Fruit fly (Drosophila melanogaster) whole organism, embryonic: ENCODE results near the gene dally.

ENCODE experiments used
- Atf6 ChIP-seq: fragments of 200-800 bp; sonication (Bioruptor generic); IDR thresholded peaks from 2 replicates; pipeline ENCODE4 v1.3.6; 2022; ENCODE audit warnings: missing biosample characterization, missing genetic modification characterization
- Awh ChIP-seq: fragments of 200-800 bp; sonication (Bioruptor generic); IDR thresholded peaks from 2 replicates; pipeline ENCODE4, ENCODE4 v1.3.6; 2022; ENCODE audit warnings: missing biosample characterization, missing genetic modification characterization
- Bdp1 ChIP-seq: fragments of 200-800 bp; sonication (Bioruptor generic); optimal IDR thresholded peaks from 3 replicates; lab custom pipeline; 2016; ENCODE audit warnings: missing biosample characterization, missing genetic modification characterization
- C15 ChIP-seq: fragments of 200-800 bp; sonication (Bioruptor generic); IDR thresholded peaks from 3 replicates; pipeline ENCODE4 v1.3.6; 2022; ENCODE audit warnings: missing biosample characterization, missing genetic modification characterization
- CG10321 ChIP-seq: fragments of 200-800 bp; sonication (Bioruptor generic); IDR thresholded peaks from 2 replicates; pipeline ENCODE4 v1.3.6; 2022; ENCODE audit warnings: missing biosample characterization, missing genetic modification characterization
- CG10366 ChIP-seq: fragments of 200-800 bp; sonication (Bioruptor generic); IDR thresholded peaks from 2 replicates; pipeline ENCODE4 v1.3.6; 2022; ENCODE audit warnings: missing biosample characterization, missing genetic modification characterization
- CG10959 ChIP-seq: fragments of 200-800 bp; sonication (Bioruptor generic); IDR thresholded peaks from 2 replicates; pipeline ENCODE4 v1.3.6; 2022; ENCODE audit warnings: missing biosample characterization, missing genetic modification characterization
- CG11456 ChIP-seq: fragments of 200-800 bp; sonication (Bioruptor generic); IDR thresholded peaks from 3 replicates; pipeline ENCODE4 v1.3.6; 2022; ENCODE audit warnings: missing biosample characterization, missing genetic modification characterization
- CG11696 ChIP-seq: fragments of 200-800 bp; sonication (Bioruptor generic); IDR thresholded peaks from 2 replicates; pipeline ENCODE4 v1.3.6; 2022; ENCODE audit warnings: missing biosample characterization, missing genetic modification characterization
- CG14050 ChIP-seq: fragments of 200-800 bp; sonication (Bioruptor generic); IDR thresholded peaks from 3 replicates; pipeline ENCODE4 v1.3.6; 2022; ENCODE audit warnings: missing biosample characterization, missing genetic modification characterization
- CG1529 ChIP-seq: fragments of 200-800 bp; sonication (Bioruptor generic); optimal IDR thresholded peaks from 3 replicates; lab custom pipeline; 2018; ENCODE audit warnings: missing biosample characterization, missing genetic modification characterization
- CG15696 ChIP-seq: fragments of 200-800 bp; sonication (Bioruptor generic); optimal IDR thresholded peaks from 2 replicates; lab custom pipeline; 2019; ENCODE audit warnings: missing biosample characterization, mild to moderate bottlenecking, missing genetic modification characterization, moderate library complexity
- CG16813 ChIP-seq: fragments of 200-800 bp; sonication (Bioruptor generic); IDR thresholded peaks from 3 replicates; pipeline ENCODE4 v1.3.6; 2022; ENCODE audit warnings: missing biosample characterization, missing genetic modification characterization; ENCODE audit not compliant: partially characterized antibody
- CG18599 ChIP-seq: fragments of 200-800 bp; sonication (Bioruptor generic); optimal IDR thresholded peaks from 3 replicates; lab custom pipeline; 2017; ENCODE audit warnings: missing biosample characterization, missing genetic modification characterization, mild to moderate bottlenecking, moderate library complexity, missing genetic modification reagents
- CG2129 ChIP-seq: fragments of 200-800 bp; sonication (Bioruptor generic); IDR thresholded peaks from 2 replicates; pipeline ENCODE4 v1.3.6; 2022; ENCODE audit warnings: missing biosample characterization, missing genetic modification characterization; ENCODE audit not compliant: partially characterized antibody
- CG2875 ChIP-seq: fragments of 200-800 bp; sonication (Bioruptor generic); optimal IDR thresholded peaks from 2 replicates; lab custom pipeline; 2017; ENCODE audit warnings: missing biosample characterization, mild to moderate bottlenecking, missing genetic modification characterization, missing genetic modification reagents
- CG30020 ChIP-seq: fragments of 200-800 bp; optimal IDR thresholded peaks from 2 replicates; lab custom pipeline; 2019; ENCODE audit warnings: missing biosample characterization, mild to moderate bottlenecking, missing genetic modification characterization, moderate library complexity
- CG3847 ChIP-seq: fragments of 200-800 bp; sonication (Bioruptor generic); IDR thresholded peaks from 2 replicates; pipeline ENCODE4 v1.3.6; 2022; ENCODE audit warnings: missing biosample characterization, missing genetic modification characterization
- CG7357 ChIP-seq: fragments of 200-800 bp; sonication (Bioruptor generic); IDR thresholded peaks from 3 replicates; pipeline ENCODE4 v1.3.6; 2022; ENCODE audit warnings: missing biosample characterization, missing genetic modification characterization
- CG7786 ChIP-seq: fragments of 200-800 bp; sonication (Bioruptor generic); optimal IDR thresholded peaks from 2 replicates; lab custom pipeline; 2016; ENCODE audit warnings: missing biosample characterization, missing genetic modification characterization
- CG8944 ChIP-seq: fragments of 200-800 bp; sonication (Bioruptor generic); optimal IDR thresholded peaks from 3 replicates; lab custom pipeline; 2016; ENCODE audit warnings: missing biosample characterization, missing genetic modification characterization
- CkIIα-i1 ChIP-seq: fragments of 200-800 bp; sonication (Bioruptor generic); IDR thresholded peaks from 2 replicates; pipeline ENCODE4 v1.3.6; 2022; ENCODE audit warnings: missing biosample characterization, missing genetic modification characterization
- CoRest ChIP-seq: fragments of 200-800 bp; sonication (Bioruptor generic); optimal IDR thresholded peaks from 3 replicates; lab custom pipeline; 2018; ENCODE audit warnings: missing biosample characterization, mild to moderate bottlenecking, missing genetic modification characterization, moderate library complexity
- Drgx ChIP-seq: fragments of 200-800 bp; sonication (Bioruptor generic); IDR thresholded peaks from 2 replicates; pipeline ENCODE4 v1.3.6; 2022; ENCODE audit warnings: missing biosample characterization, missing genetic modification characterization
- Ets65A ChIP-seq: fragments of 200-800 bp; sonication (Bioruptor generic); peaks from one replicate; lab custom pipeline; 2016; ENCODE audit warnings: missing biosample characterization, missing genetic modification characterization
- GATAe ChIP-seq: fragments of 200-800 bp; sonication (Bioruptor generic); conservative IDR thresholded peaks from 2 replicates; pipeline ENCODE4 v1.3.6; 2022; ENCODE audit warnings: missing biosample characterization, missing genetic modification characterization
- Hr51 ChIP-seq, 2 experiments: fragments of 200-800 bp; sonication (Bioruptor generic); optimal IDR thresholded peaks; 2 replicates in 1 of 2; 3 replicates in 1 of 2; lab custom pipeline; 2016 to 2018; ENCODE audit warnings: missing biosample characterization in 2 of 2, missing genetic modification characterization in 2 of 2, mild to moderate bottlenecking in 1 of 2, moderate library complexity in 1 of 2
- Nf-YC ChIP-seq: fragments of 200-800 bp; optimal IDR thresholded peaks from 3 replicates; lab custom pipeline; 2019; ENCODE audit warnings: missing biosample characterization, mild to moderate bottlenecking, missing genetic modification characterization, moderate library complexity
- PHDP ChIP-seq: fragments of 200-800 bp; sonication (Bioruptor generic); optimal IDR thresholded peaks from 3 replicates; lab custom pipeline; 2018; ENCODE audit warnings: missing biosample characterization, mild to moderate bottlenecking, missing genetic modification characterization, moderate library complexity
- Rfx ChIP-seq: fragments of 200-800 bp; sonication (Bioruptor generic); IDR thresholded peaks from 2 replicates; pipeline ENCODE4 v1.3.6; 2022; ENCODE audit warnings: missing biosample characterization, missing genetic modification characterization
- Sin3A ChIP-seq: fragments of >200 bp; optimal IDR thresholded peaks from 2 replicates; lab custom pipeline; 2018
- Ssrp ChIP-seq: fragments of 200-800 bp; sonication (Bioruptor generic); optimal IDR thresholded peaks from 2 replicates; lab custom pipeline; 2018; ENCODE audit warnings: missing biosample characterization, mild to moderate bottlenecking, missing genetic modification characterization, moderate library complexity
- Taf1 ChIP-seq: fragments of 200-800 bp; sonication (Bioruptor generic); IDR thresholded peaks from 2 replicates; pipeline ENCODE4 v1.3.6; 2022; ENCODE audit warnings: missing biosample characterization, missing genetic modification characterization
- Xbp1 ChIP-seq: fragments of 200-800 bp; sonication (Bioruptor generic); optimal IDR thresholded peaks from 3 replicates; lab custom pipeline; 2016; ENCODE audit warnings: missing biosample characterization, mild to moderate bottlenecking, missing genetic modification characterization
- al ChIP-seq: fragments of 200-800 bp; sonication (Bioruptor generic); IDR thresholded peaks from 2 replicates; pipeline ENCODE4 v1.3.6; 2022; ENCODE audit warnings: missing biosample characterization, missing genetic modification characterization
- danr ChIP-seq: fragments of 200-800 bp; sonication (Bioruptor generic); IDR thresholded peaks from 2 replicates; pipeline ENCODE4 v1.3.6; 2022; ENCODE audit warnings: missing biosample characterization, missing genetic modification characterization
- dpn ChIP-seq, 2 experiments: fragments of 200-800 bp; sonication (Bioruptor generic); optimal IDR thresholded peaks; 3 replicates each; lab custom pipeline; 2016; ENCODE audit warnings: missing biosample characterization in 2 of 2, missing genetic modification characterization in 2 of 2
- gcm2 ChIP-seq: fragments of 200-800 bp; sonication (Bioruptor generic); optimal IDR thresholded peaks from 2 replicates; lab custom pipeline; 2016; ENCODE audit warnings: missing biosample characterization, missing genetic modification characterization
- insv ChIP-seq, 2 experiments: fragments of 200-800 bp; sonication (Bioruptor generic); optimal IDR thresholded peaks; 3 replicates each; lab custom pipeline; 2016 to 2018; ENCODE audit warnings: missing biosample characterization in 2 of 2, missing genetic modification characterization in 2 of 2
- jigr1 ChIP-seq: fragments of 200-800 bp; sonication (Bioruptor generic); IDR thresholded peaks from 3 replicates; pipeline ENCODE4 v1.3.6; 2022; ENCODE audit warnings: missing biosample characterization, missing genetic modification characterization
- lbe ChIP-seq: fragments of 200-800 bp; sonication (Bioruptor generic); optimal IDR thresholded peaks from 2 replicates; lab custom pipeline; 2016; ENCODE audit warnings: missing biosample characterization, mild to moderate bottlenecking, missing genetic modification characterization
- lmd ChIP-seq: fragments of 200-800 bp; sonication (Bioruptor generic); IDR thresholded peaks from 2 replicates; pipeline ENCODE4 v1.3.6; 2022; ENCODE audit warnings: missing biosample characterization, missing genetic modification characterization
- otp ChIP-seq: fragments of 200-800 bp; sonication (Bioruptor generic); IDR thresholded peaks from 3 replicates; pipeline ENCODE4, ENCODE4 v1.3.6; 2022; ENCODE audit warnings: missing biosample characterization, missing genetic modification characterization
- pnt ChIP-seq: fragments of 200-800 bp; sonication (Bioruptor generic); optimal IDR thresholded peaks from 3 replicates; lab custom pipeline; 2016; ENCODE audit warnings: missing biosample characterization, missing genetic modification characterization
- ranshi ChIP-seq: fragments of 200-800 bp; sonication (Bioruptor generic); IDR thresholded peaks from 2 replicates; pipeline ENCODE4 v1.3.6; 2022; ENCODE audit warnings: missing biosample characterization, missing genetic modification characterization
- row ChIP-seq: fragments of 200-800 bp; sonication (Bioruptor generic); IDR thresholded peaks from 3 replicates; pipeline ENCODE4 v1.3.6; 2022; ENCODE audit warnings: missing biosample characterization, missing genetic modification characterization
- sens ChIP-seq: fragments of 200-800 bp; sonication (Bioruptor generic); peaks from one replicate; lab custom pipeline; 2016; ENCODE audit warnings: missing biosample characterization, missing genetic modification characterization
- ssp ChIP-seq: fragments of 200-800 bp; sonication (Bioruptor generic); IDR thresholded peaks from 2 replicates; pipeline ENCODE4 v1.3.6; 2022; ENCODE audit warnings: missing biosample characterization, missing genetic modification characterization
- tio ChIP-seq: fragments of 200-800 bp; sonication (Bioruptor generic); optimal IDR thresholded peaks from 2 replicates; lab custom pipeline; 2017; ENCODE audit warnings: missing biosample characterization, missing genetic modification characterization, inconsistent platforms
- unpg ChIP-seq: fragments of 200-800 bp; sonication (Bioruptor generic); optimal IDR thresholded peaks from 3 replicates; lab custom pipeline; 2018; ENCODE audit warnings: missing biosample characterization, mild to moderate bottlenecking, missing genetic modification characterization, moderate library complexity
- wor ChIP-seq: fragments of 200-800 bp; sonication (Bioruptor generic); IDR thresholded peaks from 2 replicates; pipeline ENCODE4 v1.3.6; 2022; ENCODE audit warnings: missing biosample characterization, missing genetic modification characterization

dally gene

DNA sequence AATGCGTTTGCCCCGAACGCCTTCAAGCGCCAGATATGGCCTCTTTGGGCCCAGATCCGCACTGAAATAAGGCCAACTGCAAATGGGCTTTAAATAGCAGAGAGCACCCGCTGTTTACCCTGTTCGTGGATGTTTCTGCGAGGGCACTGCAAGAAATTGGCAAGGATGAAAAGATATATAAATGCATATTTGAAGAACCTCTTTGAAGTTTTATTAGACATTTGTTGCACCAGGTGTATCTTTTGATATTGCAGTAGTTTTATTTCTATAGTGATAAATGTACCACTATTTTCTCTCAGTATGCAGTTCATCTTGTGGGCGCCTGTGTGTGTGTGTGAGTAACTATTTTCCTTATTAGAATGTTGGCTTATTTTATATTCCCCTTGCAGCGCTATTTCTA, 13.8 kb upstream of the dally start (continued):
- TF ChIP-seq CG8944 (GFP tag; lab: Kevin White, UChicago), result no peak
- TF ChIP-seq lmd, result peak; percentile 67
- peak; percentile 60 for TF ChIP-seq CG3847
- peak; percentile 31; the same call in 1 of the 2 replicates for TF ChIP-seq Atf6 (GFP tag; lab: Robert Waterston, UW)
- TF ChIP-seq Drgx (GFP tag; lab: Robert Waterston, UW), result peak; percentile 85
- no peak for TF ChIP-seq pnt (GFP tag; lab: Kevin White, UChicago)
- TF ChIP-seq dpn (GFP tag; optimal IDR thresholded peaks at IDR 0.05; lab: Kevin White, UChicago), result peak in 1 of 2 experiments; percentile 8
- peak; percentile 14 for TF ChIP-seq CG7786 (GFP tag; lab: Kevin White, UChicago)
- 0 out of 2 replicates have a peak, but pooled peaks have one; percentile 16 for TF ChIP-seq Taf1 (GFP tag; lab: Robert Waterston, UW)
- TF ChIP-seq Xbp1, result peak; percentile 17
- TF ChIP-seq danr (GFP tag; lab: Robert Waterston, UW), result peak; percentile 51; the same call in 1 of the 2 replicates
- peak; percentile 70 for TF ChIP-seq CG10366 (GFP tag; lab: Robert Waterston, UW)
- 0 out of 2 replicates have a peak, but pooled peaks have one; percentile 22 for TF ChIP-seq CG10321 (GFP tag; lab: Robert Waterston, UW)
- TF ChIP-seq GATAe, result no peak
- TF ChIP-seq CG11456, result peak; percentile 71; the same call in 1 of the 3 replicates
- peak; percentile 64; the same call in 2 of the 3 replicates for TF ChIP-seq otp
- TF ChIP-seq Nf-YC, result no peak
- peak; percentile 76 for TF ChIP-seq row (GFP tag; lab: Robert Waterston, UW)
- peak; percentile 46; the same call in 1 of the 3 replicates for TF ChIP-seq CG7357 (GFP tag; lab: Robert Waterston, UW)
- peak; percentile 62; the same call in 1 of the 2 replicates for TF ChIP-seq Awh (GFP tag; lab: Robert Waterston, UW)
- peak; percentile 76 for TF ChIP-seq sens (GFP tag; lab: Kevin White, UChicago)
- peak; percentile 66 for TF ChIP-seq ranshi (GFP tag; lab: Robert Waterston, UW)
- no peak for TF ChIP-seq jigr1 (GFP tag; lab: Robert Waterston, UW)
- no peak for TF ChIP-seq PHDP (tag; lab: Kevin White, UChicago)
- no peak for TF ChIP-seq unpg (GFP tag; lab: Kevin White, UChicago)
- 0 out of 3 replicates have a peak, but pooled peaks have one; percentile 31 for TF ChIP-seq C15 (GFP tag; lab: Robert Waterston, UW)
- 0 out of 2 replicates have a peak, but pooled peaks have one; percentile 19 for TF ChIP-seq CG11696 (GFP tag; lab: Robert Waterston, UW)
- TF ChIP-seq wor (GFP tag; lab: Robert Waterston, UW), result peak; percentile 53; the same call in 1 of the 2 replicates
- TF ChIP-seq CoRest (tag; lab: Kevin White, UChicago), result peak; percentile 1
- TF ChIP-seq insv (GFP tag; optimal IDR thresholded peaks at IDR 0.05; lab: Kevin White, UChicago), result no peak
- TF ChIP-seq gcm2 (GFP tag; lab: Kevin White, UChicago), result no peak
- TF ChIP-seq Ssrp (tag; lab: Kevin White, UChicago), result no peak
- peak; percentile 24 for TF ChIP-seq CG18599 (GFP tag; lab: Kevin White, UChicago)
- TF ChIP-seq tio (GFP tag; lab: Kevin White, UChicago), result no peak
- no peak for TF ChIP-seq CG1529 (GFP tag; lab: Kevin White, UChicago)
- no peak for TF ChIP-seq CG16813
- peak; percentile 94 for TF ChIP-seq Ets65A (GFP tag; lab: Kevin White, UChicago)
- TF ChIP-seq CG2875 (GFP tag; lab: Kevin White, UChicago), result no peak
- peak in 1 of 2 experiments; percentile 17 for TF ChIP-seq Hr51 (GFP tag; optimal IDR thresholded peaks at IDR 0.05; lab: Kevin White, UChicago)
- peak; percentile 40; the same call in 1 of the 3 replicates for TF ChIP-seq CG14050 (GFP tag; lab: Robert Waterston, UW)
- TF ChIP-seq CG15696 (tag; lab: Kevin White, UChicago), result no peak
- TF ChIP-seq Sin3A, result no peak
- no peak for TF ChIP-seq Bdp1 (GFP tag; lab: Kevin White, UChicago)
- peak; percentile 61 for TF ChIP-seq Rfx
- TF ChIP-seq CG30020 (tag; lab: Kevin White, UChicago), result no peak
- no peak for TF ChIP-seq CG10959 (GFP tag; lab: Robert Waterston, UW)
- TF ChIP-seq al (GFP tag; lab: Robert Waterston, UW), result 0 out of 2 replicates have a peak, but pooled peaks have one; percentile 19
- peak; percentile 54; the same call in 1 of the 2 replicates for TF ChIP-seq ssp (GFP tag; lab: Robert Waterston, UW)
- no peak for TF ChIP-seq lbe (GFP tag; lab: Kevin White, UChicago)
- TF ChIP-seq CG2129 (GFP tag; lab: Robert Waterston, UW), result no peak
- no peak for TF ChIP-seq CkIIα-i1 (GFP tag; lab: Robert Waterston, UW)
